Worm (Caenorhabditis elegans): ENCODE measurements around the gene F41H10.2.

Gene F41H10.2

DNA sequence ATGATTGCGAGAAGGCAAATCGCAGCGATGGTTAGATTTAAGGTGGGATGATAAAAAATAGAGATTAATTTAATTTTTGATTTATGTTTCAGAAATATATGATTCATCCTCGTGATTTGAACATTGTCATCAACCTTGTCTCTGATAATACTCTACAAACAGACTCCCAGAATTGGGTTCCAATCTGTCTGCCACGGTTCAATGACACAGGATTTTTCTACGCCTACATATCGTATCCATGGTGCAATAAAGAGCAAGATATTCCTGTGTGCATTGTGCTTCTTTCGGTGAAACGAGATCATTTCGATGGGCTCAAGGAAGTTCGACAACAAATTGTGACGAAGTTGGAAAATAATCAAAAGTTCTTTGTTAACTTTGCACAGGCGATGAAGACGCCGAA is 13.5 kb upstream of the F41H10.2 start:
- TF ChIP-seq him-1 (tag; optimal IDR thresholded peaks at IDR 0.05) = no peak
- no peak for TF ChIP-seq dao-5 (tag; optimal IDR thresholded peaks at IDR 0.05)
- no peak for TF ChIP-seq W03F9.2 (tag; optimal IDR thresholded peaks at IDR 0.05)

DNA sequence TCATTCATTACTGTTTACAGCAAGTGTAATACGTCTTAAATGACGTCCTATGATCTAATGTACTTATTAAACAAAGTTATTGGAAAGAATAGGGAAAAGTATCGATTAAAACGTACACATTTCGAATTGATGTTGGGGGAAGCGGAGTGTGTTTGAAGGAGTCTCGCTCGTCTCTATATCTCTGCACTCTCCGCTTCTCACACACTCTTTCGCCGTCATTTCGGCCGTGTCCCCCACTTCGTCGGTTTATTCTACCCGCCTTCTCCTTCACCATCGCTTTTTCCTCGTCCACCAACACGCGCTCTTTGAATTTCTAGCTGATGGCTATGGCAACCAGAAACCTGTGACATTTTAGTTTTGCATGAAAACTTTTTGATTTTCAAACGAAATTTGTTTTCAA is 12.6 kb upstream of the F41H10.2 start:
- peak; percentile 46 for TF ChIP-seq W03F9.2 (tag; optimal IDR thresholded peaks at IDR 0.05)
- no peak for TF ChIP-seq dao-5 (tag; optimal IDR thresholded peaks at IDR 0.05)
- no peak for TF ChIP-seq him-1 (tag; optimal IDR thresholded peaks at IDR 0.05)

DNA sequence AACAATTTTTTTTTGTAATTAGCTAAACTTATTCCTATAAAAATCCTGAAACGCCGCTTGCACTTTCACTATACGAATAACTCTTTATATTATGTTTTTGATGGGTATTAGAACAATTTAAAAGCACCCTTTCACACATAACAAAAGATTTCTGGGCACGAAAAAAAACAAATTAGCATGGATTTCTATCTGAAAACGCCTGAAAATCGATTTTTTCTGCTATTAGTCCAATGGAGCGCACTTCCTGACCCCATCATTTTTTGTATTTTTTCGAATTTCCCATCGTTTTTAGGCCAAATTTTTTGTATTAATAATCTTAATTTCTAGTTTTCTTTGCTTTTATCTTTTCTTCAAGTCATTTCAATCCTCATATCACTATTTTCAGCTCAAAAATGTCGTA is 12.0 kb upstream of the F41H10.2 start, which contains the start of gene F41H10.3:
Gene F41H10.3, plus strand, starts transcription at position 388 of the 400 bp plus-strand sequence.
- TF ChIP-seq him-1 (tag; optimal IDR thresholded peaks at IDR 0.05) = no peak
- no peak for TF ChIP-seq dao-5 (tag; optimal IDR thresholded peaks at IDR 0.05)
- TF ChIP-seq W03F9.2 (tag; optimal IDR thresholded peaks at IDR 0.05) = no peak

DNA sequence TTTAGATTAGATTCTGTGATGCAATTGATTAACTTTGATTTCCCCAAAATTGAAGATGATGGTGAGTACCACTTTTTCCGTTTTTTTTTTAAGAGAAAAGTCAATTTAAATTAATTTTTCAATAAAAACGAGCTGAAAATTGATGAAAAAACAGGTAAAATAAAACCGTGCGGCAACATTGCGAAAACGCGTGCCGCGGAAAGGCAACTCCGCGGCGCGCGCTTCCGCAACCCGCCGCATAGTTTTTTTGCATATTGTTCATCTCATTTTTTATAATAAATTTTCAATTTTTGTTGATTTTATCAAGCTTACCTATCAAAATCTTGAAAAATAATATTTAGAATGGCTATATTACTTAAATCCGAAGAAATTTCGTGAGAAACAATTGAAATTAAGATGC is 10.5 kb upstream of the F41H10.2 start:
- TF ChIP-seq him-1 (tag; optimal IDR thresholded peaks at IDR 0.05) (no peak), dao-5 (tag; optimal IDR thresholded peaks at IDR 0.05) (no peak), W03F9.2 (tag; optimal IDR thresholded peaks at IDR 0.05) (no peak)

DNA sequence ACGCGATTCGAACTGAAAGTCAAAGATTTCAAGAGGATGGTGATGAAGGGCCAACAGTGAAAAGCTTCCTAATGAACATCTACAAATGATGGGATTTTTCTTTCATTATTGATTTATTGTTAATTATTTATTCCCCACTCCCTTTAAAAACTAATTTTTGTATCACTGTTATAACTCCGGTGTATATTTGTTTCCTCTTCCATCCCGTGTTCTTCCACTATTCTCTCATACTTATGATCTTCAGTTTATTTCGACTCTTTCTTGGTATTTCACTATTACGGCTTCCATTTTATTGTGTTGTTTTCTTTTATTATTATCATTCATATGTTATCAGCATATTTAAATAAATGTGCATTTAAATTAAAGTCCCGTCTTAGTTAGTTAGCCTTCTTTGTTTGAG is 7.1 kb upstream of the F41H10.2 start:
- TF ChIP-seq him-1 (tag; optimal IDR thresholded peaks at IDR 0.05) (no peak), dao-5 (tag; optimal IDR thresholded peaks at IDR 0.05) (no peak), W03F9.2 (tag; optimal IDR thresholded peaks at IDR 0.05) (no peak)

DNA sequence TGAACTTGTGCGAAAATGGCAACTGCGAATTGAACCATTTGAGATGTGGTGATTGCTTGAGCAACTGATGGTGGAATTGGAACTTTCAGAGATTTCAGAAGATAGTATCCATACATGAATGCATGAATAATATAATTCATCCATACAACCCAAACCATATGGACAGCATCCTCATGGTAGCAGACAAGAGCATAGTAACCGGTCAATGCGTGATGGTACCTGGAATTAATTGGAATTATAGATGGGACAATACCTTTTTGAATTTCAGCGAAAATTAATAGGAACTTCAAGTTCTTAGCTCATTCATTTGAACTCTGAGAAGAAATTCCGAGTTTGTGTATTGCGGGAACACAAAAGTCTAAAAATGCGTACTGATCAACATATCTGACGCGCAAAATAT is 6.5 kb upstream of the F41H10.2 start:
- TF ChIP-seq him-1 (tag; optimal IDR thresholded peaks at IDR 0.05) = no peak

DNA sequence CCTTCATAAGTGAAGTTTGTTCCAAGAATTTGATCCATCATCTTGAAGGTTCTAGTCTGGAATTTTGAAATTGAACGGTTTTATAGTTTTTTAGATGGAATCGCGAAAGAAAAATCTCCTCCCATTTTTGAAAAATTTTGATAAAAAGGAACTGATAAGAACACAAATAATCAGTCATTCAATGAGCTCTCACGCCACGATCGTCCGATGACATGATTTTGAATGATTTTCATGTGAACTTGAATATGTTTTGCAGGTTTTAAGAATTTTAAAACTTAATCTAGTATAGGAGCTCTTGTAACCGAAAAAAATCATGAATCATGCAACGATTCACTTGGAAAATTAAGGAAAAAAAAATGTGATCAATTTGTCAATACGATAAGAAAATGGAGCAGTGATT is 4.4 kb upstream of the F41H10.2 start, which contains the start of gene elo-5:
Gene elo-5, minus strand, starts transcription at position 56 of the 400 bp plus-strand sequence.
- TF ChIP-seq W03F9.2 (tag; optimal IDR thresholded peaks at IDR 0.05) (no peak), him-1 (tag; optimal IDR thresholded peaks at IDR 0.05) (no peak), dao-5 (tag; optimal IDR thresholded peaks at IDR 0.05) (no peak)

DNA sequence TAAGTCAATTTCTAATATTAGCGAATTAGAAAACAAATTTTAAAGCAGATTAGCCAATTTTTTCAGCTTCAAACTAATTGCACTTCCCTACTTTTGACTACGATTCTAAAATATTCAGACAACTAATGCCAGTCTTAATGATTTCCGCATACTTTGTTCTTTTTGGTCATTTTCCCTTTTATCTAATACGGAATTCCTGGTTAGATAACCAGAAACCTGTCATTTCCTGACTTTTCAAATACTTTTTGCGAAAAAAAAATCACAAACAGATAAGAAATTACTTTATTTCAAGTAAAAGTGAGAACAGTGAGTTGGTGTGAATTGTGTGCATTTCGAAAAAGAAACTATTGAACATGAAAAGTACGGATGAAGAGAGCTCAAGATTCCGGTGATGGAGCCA is 1.3 kb upstream of the F41H10.2 start:
- TF ChIP-seq him-1 (tag; optimal IDR thresholded peaks at IDR 0.05) (no peak), W03F9.2 (tag; optimal IDR thresholded peaks at IDR 0.05) (no peak), dao-5 (tag; optimal IDR thresholded peaks at IDR 0.05) (no peak)

DNA sequence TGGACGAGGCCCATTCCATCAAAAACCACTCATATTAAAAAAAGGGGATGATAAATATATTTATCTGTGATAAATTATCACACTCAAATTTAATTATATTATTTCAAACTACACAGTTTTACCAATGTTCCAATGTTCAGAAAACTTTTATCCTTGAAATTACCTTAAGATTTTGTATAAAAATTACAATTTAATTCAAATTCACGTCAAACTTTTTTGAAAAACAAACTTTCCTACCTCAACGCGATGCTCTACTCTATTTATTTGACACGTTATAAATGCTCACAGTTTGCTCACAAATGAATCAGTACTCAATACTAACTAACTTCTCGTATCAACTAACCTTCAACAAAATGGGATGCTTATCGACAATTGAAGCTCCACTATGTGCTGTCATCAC is 1.2 kb downstream of the F41H10.2 start, which contains the start of gene F41H10.1:
Gene F41H10.1, plus strand, starts transcription at position 301 of the 400 bp plus-strand sequence.
- TF ChIP-seq him-1 (tag; optimal IDR thresholded peaks at IDR 0.05) = no peak
- TF ChIP-seq dao-5 (tag; optimal IDR thresholded peaks at IDR 0.05) = no peak
- no peak for TF ChIP-seq W03F9.2 (tag; optimal IDR thresholded peaks at IDR 0.05)

DNA sequence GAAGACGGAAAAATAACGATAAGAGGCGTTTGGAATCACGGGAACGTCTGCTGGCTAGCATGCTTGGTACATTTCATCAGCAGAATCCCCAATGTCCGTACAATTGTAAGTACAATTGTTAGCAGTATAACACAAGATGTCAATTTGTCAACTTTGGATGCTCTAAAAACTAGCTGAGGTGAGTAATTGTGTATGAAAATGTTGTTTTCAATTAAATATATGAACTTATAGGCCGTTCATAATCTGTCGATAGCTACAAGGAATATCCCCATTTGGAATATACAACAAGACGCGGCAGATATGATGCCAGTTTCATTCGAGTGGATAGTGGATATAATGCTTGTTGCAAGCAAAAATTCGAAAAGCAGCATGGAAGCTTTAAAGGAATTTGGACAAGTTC is 3.6 kb downstream of the F41H10.2 start, which contains the start of gene F41H10.12:
Gene F41H10.12, plus strand, starts transcription at position 301 of the 400 bp plus-strand sequence.
- TF ChIP-seq him-1 (tag; optimal IDR thresholded peaks at IDR 0.05) = no peak
- TF ChIP-seq W03F9.2 (tag; optimal IDR thresholded peaks at IDR 0.05) = no peak

DNA sequence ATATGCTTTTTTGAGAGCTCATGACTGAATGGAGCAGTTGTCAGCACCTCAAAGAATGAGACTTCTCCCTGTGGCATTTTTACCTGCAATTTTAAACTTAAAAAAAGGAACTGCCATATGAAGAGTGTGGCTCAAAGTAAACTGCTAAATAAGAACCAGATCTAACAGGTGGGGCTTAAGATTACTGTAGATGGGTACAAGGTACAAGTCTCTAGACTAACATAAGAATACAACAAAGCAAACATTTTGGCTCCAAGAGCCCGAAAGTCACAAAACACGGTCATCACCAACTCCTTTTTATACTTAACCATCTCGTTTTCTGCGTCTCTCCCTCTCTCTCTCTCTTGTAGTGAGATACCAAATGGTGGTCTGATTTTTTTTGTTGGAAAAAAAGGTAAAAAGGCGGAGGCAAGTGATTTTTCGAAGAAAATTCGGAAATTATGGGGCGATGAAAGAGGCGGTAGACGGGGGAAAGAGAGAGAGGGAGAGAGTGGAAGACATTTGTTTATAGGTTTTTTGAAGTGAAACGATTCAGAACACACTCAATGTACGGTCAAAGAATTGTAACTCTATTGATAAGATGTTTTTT is 7.1 kb downstream of the F41H10.2 start, which contains the start of gene elo-6:
Gene elo-6, minus strand, starts transcription at position 83 of the 589 bp plus-strand sequence.
- TF ChIP-seq him-1 (tag; optimal IDR thresholded peaks at IDR 0.05) = no peak
- no peak for TF ChIP-seq W03F9.2 (tag; optimal IDR thresholded peaks at IDR 0.05)
- no peak for TF ChIP-seq dao-5 (tag; optimal IDR thresholded peaks at IDR 0.05)

DNA sequence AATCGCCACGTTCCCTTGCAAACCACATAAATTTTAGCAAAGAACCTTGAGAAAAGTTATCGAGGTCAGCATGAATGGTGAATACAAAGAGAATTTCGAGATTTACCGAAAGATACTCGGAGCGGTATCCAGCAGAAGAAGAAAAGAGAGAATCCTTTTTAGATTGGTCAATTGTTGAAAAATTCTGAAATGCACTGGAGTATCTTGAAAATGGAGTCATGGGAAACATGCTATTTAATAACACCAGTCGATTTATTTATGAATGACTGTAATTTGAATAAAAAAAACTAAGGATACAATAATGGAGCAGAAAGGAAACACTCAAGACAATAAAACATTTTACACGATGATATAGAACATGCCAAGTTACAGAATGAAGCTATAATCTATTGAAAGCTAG is 8.5 kb downstream of the F41H10.2 start:
- TF ChIP-seq W03F9.2 (tag; optimal IDR thresholded peaks at IDR 0.05) = no peak
- TF ChIP-seq him-1 (tag; optimal IDR thresholded peaks at IDR 0.05) = no peak
- no peak for TF ChIP-seq dao-5 (tag; optimal IDR thresholded peaks at IDR 0.05)

DNA sequence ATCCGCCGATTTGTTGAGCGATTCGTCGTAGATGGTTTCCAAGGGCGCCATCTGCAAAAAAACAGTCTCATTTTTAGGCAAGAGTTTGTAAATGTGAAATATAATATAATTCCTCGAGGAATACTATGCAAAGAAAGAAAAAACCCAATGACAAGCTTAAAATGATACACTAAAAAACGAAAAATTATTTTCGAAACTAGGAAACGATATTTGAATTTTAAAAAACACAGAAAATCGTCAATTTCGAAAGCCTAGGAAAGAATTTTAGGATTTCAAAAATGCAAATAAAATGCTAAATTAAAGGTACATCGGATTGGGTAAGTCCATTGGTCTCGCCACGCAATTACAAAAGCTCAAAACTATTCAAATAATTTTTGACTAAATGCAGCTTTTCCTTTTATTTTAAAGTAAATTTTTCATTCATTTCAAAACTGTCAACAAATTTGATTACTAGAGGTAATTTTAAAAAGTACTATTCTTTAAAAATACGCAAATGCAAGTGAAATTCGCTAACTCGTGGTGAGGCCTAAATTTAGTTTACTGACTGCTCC is 10.1 kb downstream of the F41H10.2 start, which contains the start of the genes htp-1 and ZK616.5:
Gene htp-1, minus strand, starts transcription at position 51 of the 551 bp plus-strand sequence.
Gene ZK616.5, plus strand, starts transcription at position 423 of the 551 bp plus-strand sequence.
- TF ChIP-seq W03F9.2 (tag; optimal IDR thresholded peaks at IDR 0.05) (no peak), him-1 (tag; optimal IDR thresholded peaks at IDR 0.05) (no peak), dao-5 (tag; optimal IDR thresholded peaks at IDR 0.05) (no peak)

DNA sequence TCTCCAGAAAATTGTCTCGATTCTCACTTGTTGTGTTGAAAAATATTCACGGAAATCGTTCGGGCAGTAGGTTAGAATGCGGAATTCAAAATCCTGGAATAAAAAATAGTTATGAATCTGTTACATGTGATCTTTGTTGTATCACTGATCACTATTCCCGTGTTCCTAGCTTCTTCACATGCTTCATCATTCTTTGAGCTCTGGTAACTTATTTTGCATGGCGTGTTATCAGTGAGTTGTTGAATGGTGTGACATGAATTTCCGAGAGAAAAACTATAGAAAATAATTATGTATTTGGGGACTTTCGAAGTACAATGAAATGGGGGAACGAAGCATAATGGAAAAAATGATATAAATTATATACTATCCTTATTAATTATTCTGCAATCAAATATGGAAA is 12.1 kb downstream of the F41H10.2 start:
- TF ChIP-seq him-1 (tag; optimal IDR thresholded peaks at IDR 0.05) (no peak), W03F9.2 (tag; optimal IDR thresholded peaks at IDR 0.05) (no peak), dao-5 (tag; optimal IDR thresholded peaks at IDR 0.05) (no peak)

DNA sequence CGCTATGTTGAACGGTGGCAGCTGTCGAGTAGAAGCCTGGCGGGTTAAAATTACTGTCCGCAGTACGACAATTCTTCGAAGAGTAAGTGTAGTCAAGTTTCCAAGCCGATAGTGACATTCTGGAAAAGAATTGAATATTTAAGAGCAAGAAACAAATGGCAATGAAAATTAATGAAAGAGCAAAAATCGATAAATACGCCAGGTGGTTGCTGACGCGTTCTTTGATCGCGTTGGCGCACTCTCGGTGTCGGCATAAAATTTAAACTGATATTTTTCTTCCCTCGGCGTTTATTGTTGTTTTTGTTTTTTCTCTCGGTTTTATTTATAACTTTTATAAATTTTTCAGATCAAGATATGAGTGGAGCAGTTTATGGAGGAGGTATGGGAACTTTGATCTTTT is 13.3 kb downstream of the F41H10.2 start, which contains the start of the genes perm-3 and swsn-6:
Gene perm-3, minus strand, starts transcription at position 118 of the 400 bp plus-strand sequence.
Gene swsn-6, plus strand, starts transcription at position 347 of the 400 bp plus-strand sequence.
- TF ChIP-seq W03F9.2 (tag; optimal IDR thresholded peaks at IDR 0.05) = peak; percentile 79
- TF ChIP-seq dao-5 (tag; optimal IDR thresholded peaks at IDR 0.05) = no peak
